Fruit fly (Drosophila melanogaster) whole organism, pupa: Measurements from ENCODE around the gene CG34452.

Source experiments
- CG12605 ChIP-seq: fragments of 200-800 bp; sonication (Bioruptor generic); IDR thresholded peaks from 2 replicates; pipeline ENCODE4 v1.3.6; 2022; ENCODE audit warnings: missing biosample characterization, missing genetic modification characterization
- CG14655 ChIP-seq: fragments of 200-800 bp; sonication (Bioruptor generic); optimal IDR thresholded peaks from 3 replicates; lab custom pipeline; 2017; ENCODE audit warnings: mild to moderate bottlenecking, missing biosample characterization, missing genetic modification reagents, missing genetic modification characterization
- CG15710 ChIP-seq: fragments of 200-800 bp; sonication (Bioruptor generic); optimal IDR thresholded peaks from 2 replicates; lab custom pipeline; 2018; ENCODE audit warnings: missing biosample characterization, mild to moderate bottlenecking, missing genetic modification characterization, moderate library complexity
- CG34367 ChIP-seq: fragments of 200-800 bp; sonication (Bioruptor generic); optimal IDR thresholded peaks from 2 replicates; lab custom pipeline; 2018; ENCODE audit warnings: missing biosample characterization, mild to moderate bottlenecking, missing genetic modification characterization
- CG8159 ChIP-seq: fragments of 200-800 bp; sonication (Bioruptor generic); optimal IDR thresholded peaks from 3 replicates; lab custom pipeline; 2018; ENCODE audit warnings: missing biosample characterization, mild to moderate bottlenecking, missing genetic modification characterization, moderate library complexity
- CG8301 ChIP-seq: fragments of 200-800 bp; sonication (Bioruptor generic); optimal IDR thresholded peaks from 2 replicates; lab custom pipeline; 2018; ENCODE audit warnings: missing biosample characterization, mild to moderate bottlenecking, missing genetic modification characterization
- CG9948 ChIP-seq: fragments of 200-800 bp; sonication (Bioruptor generic); optimal IDR thresholded peaks from 2 replicates; lab custom pipeline; 2018; ENCODE audit warnings: missing biosample characterization, mild to moderate bottlenecking, missing genetic modification characterization, moderate library complexity
- Snoo ChIP-seq: fragments of 200-800 bp; sonication (Bioruptor generic); optimal IDR thresholded peaks from 3 replicates; lab custom pipeline; 2017; ENCODE audit warnings: missing biosample characterization, mild to moderate bottlenecking, missing genetic modification characterization, inconsistent platforms
- fd96Ca ChIP-seq: fragments of 200-800 bp; sonication (Bioruptor generic); IDR thresholded peaks from 3 replicates; pipeline ENCODE4 v1.3.6; 2022; ENCODE audit warnings: missing biosample characterization, missing genetic modification characterization
- rn ChIP-seq: fragments of 200-800 bp; sonication (Bioruptor generic); IDR thresholded peaks from 2 replicates; pipeline ENCODE4 v1.3.6; 2022; ENCODE audit warnings: missing biosample characterization, missing genetic modification characterization

dm6 chr3L:15708158-15708557, 20.5 kb upstream of the CG34452 start:
- TF ChIP-seq CG8159 (tag; lab: Kevin White, UChicago): no peak
- TF ChIP-seq CG14655 (GFP tag; lab: Kevin White, UChicago): no peak
- TF ChIP-seq CG9948 (tag; lab: Kevin White, UChicago): no peak
- 0 out of 3 replicates have a peak, but pooled peaks have one; percentile 53 for TF ChIP-seq fd96Ca (GFP tag; lab: Robert Waterston, UW)
- no peak for TF ChIP-seq CG15710
- no peak for TF ChIP-seq Snoo (tag; lab: Kevin White, UChicago)
- no peak for TF ChIP-seq CG12605 (GFP tag; lab: Robert Waterston, UW)
- TF ChIP-seq CG34367 (tag; lab: Kevin White, UChicago): no peak
- TF ChIP-seq rn: no peak
- TF ChIP-seq CG8301 (tag; lab: Kevin White, UChicago): no peak
